Fruit fly (Drosophila melanogaster) whole organism, embryonic: Measurements from ENCODE around the gene CG8673.

Experiments used
- CG1024 ChIP-seq: fragments of 200-800 bp; sonication (Bioruptor generic); IDR thresholded peaks from 2 replicates; pipeline ENCODE4 v1.3.6; 2022; ENCODE audit warnings: missing biosample characterization, missing genetic modification characterization
- CG11085 ChIP-seq: fragments of 200-800 bp; sonication (Bioruptor generic); IDR thresholded peaks from 2 replicates; pipeline ENCODE4 v1.3.6; 2022; ENCODE audit warnings: missing biosample characterization, missing genetic modification characterization
- CG11247 ChIP-seq: fragments of 200-800 bp; sonication (Bioruptor generic); IDR thresholded peaks from 2 replicates; pipeline ENCODE4 v1.3.6; 2022; ENCODE audit warnings: missing biosample characterization, missing genetic modification characterization
- CG11560 ChIP-seq: fragments of 200-800 bp; sonication (Bioruptor generic); IDR thresholded peaks from 3 replicates; pipeline ENCODE4 v1.3.6; 2022; ENCODE audit warnings: missing biosample characterization, missing genetic modification characterization
- CG14050 ChIP-seq: fragments of 200-800 bp; sonication (Bioruptor generic); IDR thresholded peaks from 3 replicates; pipeline ENCODE4 v1.3.6; 2022; ENCODE audit warnings: missing biosample characterization, missing genetic modification characterization
- CG15696 ChIP-seq: fragments of 200-800 bp; sonication (Bioruptor generic); optimal IDR thresholded peaks from 2 replicates; lab custom pipeline; 2019; ENCODE audit warnings: missing biosample characterization, mild to moderate bottlenecking, missing genetic modification characterization, moderate library complexity
- CG18619 ChIP-seq: fragments of 200-800 bp; sonication (Bioruptor generic); optimal IDR thresholded peaks from 3 replicates; lab custom pipeline; 2017; ENCODE audit warnings: missing biosample characterization, mild to moderate bottlenecking, missing genetic modification characterization
- CG2129 ChIP-seq: fragments of 200-800 bp; sonication (Bioruptor generic); IDR thresholded peaks from 2 replicates; pipeline ENCODE4 v1.3.6; 2022; ENCODE audit warnings: missing biosample characterization, missing genetic modification characterization; ENCODE audit not compliant: partially characterized antibody
- CG2202 ChIP-seq: fragments of 200-800 bp; sonication (Bioruptor generic); optimal IDR thresholded peaks from 2 replicates; lab custom pipeline; 2018; ENCODE audit warnings: missing biosample characterization, mild to moderate bottlenecking, missing genetic modification characterization
- CG2875 ChIP-seq: fragments of 200-800 bp; sonication (Bioruptor generic); optimal IDR thresholded peaks from 2 replicates; lab custom pipeline; 2017; ENCODE audit warnings: missing biosample characterization, mild to moderate bottlenecking, missing genetic modification characterization, missing genetic modification reagents
- CG2889 ChIP-seq: fragments of 200-800 bp; sonication (Bioruptor generic); IDR thresholded peaks from 3 replicates; pipeline ENCODE4 v1.3.6; 2022; ENCODE audit warnings: missing biosample characterization, missing genetic modification characterization
- CG3281 ChIP-seq: fragments of 200-800 bp; sonication (Bioruptor generic); optimal IDR thresholded peaks from 3 replicates; lab custom pipeline; 2017; ENCODE audit warnings: missing biosample characterization, mild to moderate bottlenecking, missing genetic modification characterization
- CG42726 ChIP-seq: fragments of 200-800 bp; sonication (Bioruptor generic); IDR thresholded peaks from 2 replicates; pipeline ENCODE4 v1.3.6; 2022; ENCODE audit warnings: missing biosample characterization, missing genetic modification characterization; ENCODE audit not compliant: partially characterized antibody
- CG4282 ChIP-seq: fragments of 200-800 bp; sonication (Bioruptor generic); optimal IDR thresholded peaks from 2 replicates; lab custom pipeline; 2016; ENCODE audit warnings: missing biosample characterization, missing genetic modification characterization
- CG4820 ChIP-seq: fragments of 200-800 bp; sonication (Bioruptor generic); optimal IDR thresholded peaks from 3 replicates; lab custom pipeline; 2016; ENCODE audit warnings: missing biosample characterization, missing genetic modification characterization
- CG4854 ChIP-seq: fragments of 200-800 bp; sonication (Bioruptor generic); optimal IDR thresholded peaks from 2 replicates; lab custom pipeline; 2016; ENCODE audit warnings: missing biosample characterization, missing genetic modification characterization, inconsistent platforms
- CG6654 ChIP-seq: fragments of 200-800 bp; sonication (Bioruptor generic); optimal IDR thresholded peaks from 2 replicates; lab custom pipeline; 2017; ENCODE audit warnings: missing biosample characterization, mild to moderate bottlenecking, missing genetic modification characterization
- CG6689 ChIP-seq: fragments of 200-800 bp; sonication (Bioruptor generic); IDR thresholded peaks from 2 replicates; pipeline ENCODE4 v1.3.6; 2022; ENCODE audit warnings: missing biosample characterization, missing genetic modification characterization
- CG8478 ChIP-seq: fragments of >200 bp; optimal IDR thresholded peaks from 2 replicates; lab custom pipeline; 2018
- Dbx ChIP-seq: fragments of 200-800 bp; sonication (Bioruptor generic); IDR thresholded peaks from 3 replicates; pipeline ENCODE4 v1.3.6; 2022; ENCODE audit warnings: missing biosample characterization, missing genetic modification characterization
- Ets97D ChIP-seq: fragments of 200-800 bp; sonication (Bioruptor generic); optimal IDR thresholded peaks from 3 replicates; lab custom pipeline; 2016; ENCODE audit warnings: missing biosample characterization, missing genetic modification characterization
- Fer3 ChIP-seq: fragments of 200-800 bp; sonication (Bioruptor generic); optimal IDR thresholded peaks from 2 replicates; lab custom pipeline; 2018; ENCODE audit warnings: missing biosample characterization, mild to moderate bottlenecking, missing genetic modification characterization, moderate library complexity
- Hr3 ChIP-seq: fragments of 200-800 bp; sonication (Bioruptor generic); optimal IDR thresholded peaks from 3 replicates; lab custom pipeline; 2016; ENCODE audit warnings: missing biosample characterization, missing genetic modification characterization
- Jarid2 ChIP-seq: fragments of 200-800 bp; sonication (Bioruptor generic); optimal IDR thresholded peaks from 3 replicates; lab custom pipeline; 2017; ENCODE audit warnings: mild to moderate bottlenecking, missing biosample characterization, missing genetic modification reagents, missing genetic modification characterization
- Mad ChIP-seq: fragments of 200-800 bp; sonication (Bioruptor generic); optimal IDR thresholded peaks from 2 replicates; lab custom pipeline; 2016; ENCODE audit warnings: missing biosample characterization, missing genetic modification characterization
- Max ChIP-seq: fragments of 200-800 bp; sonication (Bioruptor generic); optimal IDR thresholded peaks from 2 replicates; lab custom pipeline; 2016; ENCODE audit warnings: missing biosample characterization, mild to moderate bottlenecking, missing genetic modification characterization
- NFAT ChIP-seq: fragments of 200-800 bp; sonication (Bioruptor generic); IDR thresholded peaks from 2 replicates; pipeline ENCODE4 v1.3.6; 2022; ENCODE audit warnings: missing biosample characterization, missing genetic modification characterization
- Tbp ChIP-seq: fragments of >200 bp; optimal IDR thresholded peaks from 2 replicates; lab custom pipeline; 2018; ENCODE audit warnings: missing biosample characterization, missing genetic modification characterization
- ato ChIP-seq: fragments of 200-800 bp; sonication (Bioruptor generic); IDR thresholded peaks from 2 replicates; pipeline ENCODE4 v1.3.6; 2022; ENCODE audit warnings: missing biosample characterization, missing genetic modification characterization; ENCODE audit not compliant: partially characterized antibody
- bab2 ChIP-seq: fragments of 200-800 bp; sonication (Bioruptor generic); optimal IDR thresholded peaks from 2 replicates; lab custom pipeline; 2016; ENCODE audit warnings: missing biosample characterization, missing genetic modification characterization
- bigmax ChIP-seq: fragments of 200-800 bp; sonication (Bioruptor generic); optimal IDR thresholded peaks from 2 replicates; lab custom pipeline; 2018; ENCODE audit warnings: missing biosample characterization, mild to moderate bottlenecking, missing genetic modification characterization
- cad ChIP-seq: fragments of >200 bp; optimal IDR thresholded peaks from 2 replicates; lab custom pipeline; 2017; ENCODE audit warnings: missing biosample characterization, missing genetic modification characterization
- ci ChIP-seq: fragments of 200-800 bp; sonication (Bioruptor generic); IDR thresholded peaks from 3 replicates; pipeline ENCODE4 v1.3.6; 2022; ENCODE audit warnings: missing biosample characterization, missing genetic modification characterization
- crol ChIP-seq: fragments of 200-800 bp; sonication (Bioruptor generic); IDR thresholded peaks from 2 replicates; pipeline ENCODE4 v1.3.6; 2022; ENCODE audit warnings: missing biosample characterization, missing genetic modification characterization
- disco-r ChIP-seq: fragments of 200-800 bp; sonication (Bioruptor generic); optimal IDR thresholded peaks from 2 replicates; lab custom pipeline; 2016; ENCODE audit warnings: missing biosample characterization, missing genetic modification characterization
- ftz-f1 ChIP-seq: fragments of 200-800 bp; sonication (Bioruptor generic); optimal IDR thresholded peaks from 2 replicates; lab custom pipeline; 2016; ENCODE audit warnings: missing biosample characterization, missing genetic modification characterization
- jumu ChIP-seq: fragments of 200-800 bp; sonication (Bioruptor generic); optimal IDR thresholded peaks from 3 replicates; lab custom pipeline; 2016; ENCODE audit warnings: missing biosample characterization, missing genetic modification characterization
- lilli ChIP-seq: fragments of 200-800 bp; sonication (Bioruptor generic); optimal IDR thresholded peaks from 3 replicates; lab custom pipeline; 2016; ENCODE audit warnings: missing biosample characterization, missing genetic modification characterization
- lola ChIP-seq, 3 experiments: fragments of >200 bp in 2 of 3; fragments of 200-800 bp in 1 of 3; sonication (Bioruptor generic) in 1 of 3; optimal IDR thresholded peaks; 2 replicates each; lab custom pipeline; 2017 to 2019; ENCODE audit warnings: missing biosample characterization in 3 of 3, missing genetic modification characterization in 3 of 3, mild to moderate bottlenecking in 1 of 3, moderate library complexity in 1 of 3
- nau ChIP-seq: fragments of 200-800 bp; sonication (Bioruptor generic); optimal IDR thresholded peaks from 3 replicates; lab custom pipeline; 2017; ENCODE audit warnings: missing biosample characterization, mild to moderate bottlenecking, missing genetic modification characterization, missing genetic modification reagents
- nerfin-2 ChIP-seq: fragments of 200-800 bp; sonication (Bioruptor generic); IDR thresholded peaks from 2 replicates; pipeline ENCODE4 v1.3.6; 2022; ENCODE audit warnings: missing biosample characterization, missing genetic modification characterization; ENCODE audit not compliant: partially characterized antibody
- onecut ChIP-seq: fragments of 200-800 bp; sonication (Bioruptor generic); IDR thresholded peaks from 2 replicates; pipeline ENCODE4 v1.3.6; 2022; ENCODE audit warnings: missing biosample characterization, missing genetic modification characterization
- pnt ChIP-seq: fragments of 200-800 bp; sonication (Bioruptor generic); optimal IDR thresholded peaks from 3 replicates; lab custom pipeline; 2016; ENCODE audit warnings: missing biosample characterization, missing genetic modification characterization
- prd ChIP-seq, 3 experiments: fragments of >200 bp in 2 of 3; fragments of 200-800 bp in 1 of 3; sonication (Bioruptor generic) in 1 of 3; optimal IDR thresholded peaks in 2 of 3; IDR thresholded peaks in 1 of 3; 2 replicates in 2 of 3; 3 replicates in 1 of 3; pipeline versions ENCODE4 v1.3.6 to Lab custom; 2017 to 2022; ENCODE audit warnings: missing biosample characterization in 1 of 3, missing genetic modification characterization in 1 of 3
- ranshi ChIP-seq: fragments of 200-800 bp; sonication (Bioruptor generic); IDR thresholded peaks from 2 replicates; pipeline ENCODE4 v1.3.6; 2022; ENCODE audit warnings: missing biosample characterization, missing genetic modification characterization
- sima ChIP-seq: fragments of 200-800 bp; sonication (Bioruptor generic); optimal IDR thresholded peaks from 2 replicates; lab custom pipeline; 2016; ENCODE audit warnings: missing biosample characterization, missing genetic modification characterization
- vfl ChIP-seq: fragments of 200-800 bp; sonication (Bioruptor generic); optimal IDR thresholded peaks from 2 replicates; lab custom pipeline; 2016; ENCODE audit warnings: missing biosample characterization, missing genetic modification characterization
- wek ChIP-seq: fragments of 200-800 bp; sonication (Bioruptor generic); optimal IDR thresholded peaks from 3 replicates; lab custom pipeline; 2018; ENCODE audit warnings: missing biosample characterization, mild to moderate bottlenecking, missing genetic modification characterization, moderate library complexity
- z ChIP-seq: fragments of 200-800 bp; sonication (Bioruptor generic); IDR thresholded peaks from 3 replicates; pipeline ENCODE4 v1.3.6; 2022; ENCODE audit warnings: missing biosample characterization, missing genetic modification characterization

The CG8673 gene

DNA sequence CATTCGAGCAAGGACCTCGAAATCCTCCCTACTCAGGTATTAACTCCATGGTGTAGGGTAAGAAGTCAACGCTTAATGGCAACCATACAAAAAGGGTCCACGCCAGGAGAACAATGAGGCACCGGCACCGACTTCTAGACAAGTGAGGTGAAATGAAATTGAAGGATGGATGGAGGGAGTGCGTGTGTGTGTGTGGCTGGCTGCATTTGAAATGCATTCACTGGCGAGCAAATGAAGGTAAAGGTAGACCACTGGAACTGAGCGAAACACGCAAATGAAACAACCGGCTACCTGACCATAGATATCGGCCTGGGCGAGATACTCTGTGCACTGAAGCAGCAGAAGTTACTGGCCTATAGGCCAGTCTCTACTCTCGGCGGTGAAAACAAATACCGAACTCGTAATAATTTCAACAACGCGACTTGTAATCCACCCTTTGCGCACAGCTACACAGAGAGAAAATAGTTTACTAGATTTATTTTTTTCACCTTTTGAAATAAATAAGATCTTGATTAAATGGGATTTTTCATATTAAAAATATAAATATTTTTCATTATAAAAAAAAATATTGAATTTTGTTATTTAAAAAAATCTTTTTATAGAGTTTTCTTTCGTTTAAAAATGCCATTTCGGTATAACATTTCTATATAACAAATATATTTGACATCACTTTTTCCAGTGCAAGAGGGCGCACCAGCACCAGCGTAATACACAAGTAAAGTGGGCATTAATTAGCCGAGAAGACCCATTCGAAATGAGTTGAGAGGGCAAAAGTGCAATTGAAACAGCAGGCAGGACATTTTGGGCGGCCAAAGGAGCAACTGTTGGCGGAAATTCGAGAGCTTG, 42.3 kb upstream of the CG8673 start (continued):
- TF ChIP-seq CG4820 (GFP tag; lab: Kevin White, UChicago), result peak; percentile 39
- TF ChIP-seq lilli (GFP tag; lab: Kevin White, UChicago), result peak; percentile 54
- TF ChIP-seq CG2129 (GFP tag; lab: Robert Waterston, UW), result no peak
- TF ChIP-seq crol (GFP tag; lab: Robert Waterston, UW), result peak; percentile 42; the same call in 1 of the 2 replicates
- TF ChIP-seq bab2 (GFP tag; lab: Kevin White, UChicago), result no peak
- peak; percentile 63; the same call in 1 of the 3 replicates for TF ChIP-seq CG11560 (tag; lab: Robert Waterston, UW)
- TF ChIP-seq CG3281, result peak; percentile 45
- peak; percentile 83; the same call in 1 of the 2 replicates for TF ChIP-seq onecut (GFP tag; lab: Robert Waterston, UW)
- no peak for TF ChIP-seq CG6654
- TF ChIP-seq Mad (GFP tag; lab: Kevin White, UChicago), result peak; percentile 62
- TF ChIP-seq sima (GFP tag; lab: Kevin White, UChicago), result no peak
- TF ChIP-seq CG2202 (tag; lab: Kevin White, UChicago), result peak; percentile 62
- TF ChIP-seq Max (GFP tag; lab: Kevin White, UChicago), result peak; percentile 54
- TF ChIP-seq Jarid2 (GFP tag; lab: Kevin White, UChicago), result no peak
- TF ChIP-seq vfl (GFP tag; lab: Kevin White, UChicago), result peak; percentile 60
- TF ChIP-seq CG11085 (GFP tag; lab: Robert Waterston, UW), result no peak
- no peak for TF ChIP-seq cad (GFP tag; lab: Kevin White, UChicago)
- TF ChIP-seq NFAT, result no peak
- no peak for TF ChIP-seq CG4854 (GFP tag; lab: Kevin White, UChicago)
- TF ChIP-seq z (GFP tag; lab: Robert Waterston, UW), result no peak
- peak; percentile 65 for TF ChIP-seq CG6689 (GFP tag; lab: Robert Waterston, UW)
- no peak for TF ChIP-seq CG8478 (lab: Kevin White, UChicago)
- TF ChIP-seq CG15696 (tag; lab: Kevin White, UChicago), result peak; percentile 84
- TF ChIP-seq pnt (GFP tag; lab: Kevin White, UChicago), result peak; percentile 33
- no peak for TF ChIP-seq disco-r
- no peak for TF ChIP-seq prd (optimal IDR thresholded peaks at IDR 0.05; lab: Kevin White, UChicago)
- TF ChIP-seq prd (GFP tag; IDR thresholded peaks at IDR 0.05; lab: Robert Waterston, UW), result peak; percentile 67; the same call in 2 of the 3 replicates
- TF ChIP-seq CG2889 (GFP tag; lab: Robert Waterston, UW), result 0 out of 3 replicates have a peak, but pooled peaks have one; percentile 44
- TF ChIP-seq CG1024 (GFP tag; lab: Robert Waterston, UW), result peak; percentile 74; the same call in 1 of the 2 replicates
- TF ChIP-seq CG42726 (GFP tag; lab: Robert Waterston, UW), result no peak
- peak; percentile 86 for TF ChIP-seq Hr3
- no peak for TF ChIP-seq Tbp (GFP tag; lab: Kevin White, UChicago)
- TF ChIP-seq bigmax (GFP tag; lab: Kevin White, UChicago), result no peak
- peak; percentile 85 for TF ChIP-seq Dbx (GFP tag; lab: Robert Waterston, UW)
- TF ChIP-seq ci (GFP tag; lab: Robert Waterston, UW), result peak; percentile 88
- TF ChIP-seq nau (GFP tag; lab: Kevin White, UChicago), result no peak
- no peak for TF ChIP-seq nerfin-2 (GFP tag; lab: Robert Waterston, UW)
- no peak for TF ChIP-seq ato
- TF ChIP-seq ranshi (GFP tag; lab: Robert Waterston, UW), result peak; percentile 88
- no peak for TF ChIP-seq jumu (GFP tag; lab: Kevin White, UChicago)
- TF ChIP-seq CG14050, result peak; percentile 74
- TF ChIP-seq ftz-f1 (GFP tag; lab: Kevin White, UChicago), result no peak
- peak in 1 of 3 experiments; percentile 91 for TF ChIP-seq lola (GFP tag; optimal IDR thresholded peaks at IDR 0.05; lab: Kevin White, UChicago)
- peak; percentile 1 for TF ChIP-seq Ets97D (GFP tag; lab: Kevin White, UChicago)
- peak; percentile 82 for TF ChIP-seq CG18619
- TF ChIP-seq CG4282 (GFP tag; lab: Kevin White, UChicago), result no peak
- TF ChIP-seq CG2875 (GFP tag; lab: Kevin White, UChicago), result peak; percentile 83
- peak; percentile 21 for TF ChIP-seq Fer3 (tag; lab: Kevin White, UChicago)
- TF ChIP-seq wek, result no peak
- TF ChIP-seq CG11247 (GFP tag; lab: Robert Waterston, UW), result peak; percentile 68
